Worm (Caenorhabditis elegans) whole organism, L1 larva: ENCODE data around the gene C30G7.4.

Experiments
- C04F5.9 ChIP-seq: sonication (generic microtip); optimal IDR thresholded peaks from 2 replicates; lab custom pipeline; 2016; ENCODE audit warnings: missing genetic modification characterization, missing compliant biosample characterization
- F16B12.6 ChIP-seq: fragments of 150-350 bp; optimal IDR thresholded peaks from 2 replicates; lab custom pipeline; 2014; ENCODE audit warnings: missing biosample characterization, missing genetic modification characterization
- Y116A8C.19 ChIP-seq: sonication (generic microtip); optimal IDR thresholded peaks from 2 replicates; lab custom pipeline; 2016; ENCODE audit warnings: missing compliant biosample characterization, missing genetic modification characterization, borderline replicate concordance
- alr-1 ChIP-seq: fragments of 200-800 bp; sonication (Bioruptor generic); optimal IDR thresholded peaks from 2 replicates; lab custom pipeline; 2018; ENCODE audit warnings: borderline replicate concordance, mild to moderate bottlenecking, missing genetic modification characterization, missing compliant biosample characterization
- ceh-63 ChIP-seq: fragments of 200-800 bp; sonication (Bioruptor generic); optimal IDR thresholded peaks from 2 replicates; lab custom pipeline; 2018; ENCODE audit warnings: mild to moderate bottlenecking, missing genetic modification characterization, missing compliant biosample characterization
- ceh-82 ChIP-seq, 3 experiments: fragments of 150-350 bp in 1 of 3; sonication (generic microtip) in 2 of 3; optimal IDR thresholded peaks; 2 replicates each; lab custom pipeline; 2014 to 2017; ENCODE audit warnings: missing biosample characterization in 3 of 3, missing genetic modification characterization in 3 of 3
- ces-1 ChIP-seq: fragments of 150-350 bp; optimal IDR thresholded peaks from 2 replicates; lab custom pipeline; 2014; ENCODE audit warnings: missing biosample characterization, missing genetic modification reagents, missing genetic modification characterization
- dpl-1 ChIP-seq, 3 experiments: fragments of 150-350 bp in 2 of 3; sonication (generic microtip) in 1 of 3; optimal IDR thresholded peaks; 2 replicates each; lab custom pipeline; 2014 to 2017; ENCODE audit warnings: missing biosample characterization in 3 of 3, missing genetic modification characterization in 3 of 3, missing genetic modification reagents in 3 of 3
- dsc-1 ChIP-seq: sonication (generic microtip); optimal IDR thresholded peaks from 2 replicates; lab custom pipeline; 2016; ENCODE audit warnings: mild to moderate bottlenecking, missing genetic modification characterization, missing compliant biosample characterization
- efl-1 ChIP-seq, 4 experiments: fragments of 150-350 bp; optimal IDR thresholded peaks in 3 of 4; peaks in 1 of 4; 1 replicate in 1 of 4; 2 replicates in 3 of 4; lab custom pipeline; 2014; ENCODE audit warnings: missing biosample characterization in 2 of 4, missing genetic modification characterization in 2 of 4, missing genetic modification reagents in 2 of 4
- elt-3 ChIP-seq, 6 experiments: fragments of 150-350 bp in 1 of 6; sonication (generic microtip); optimal IDR thresholded peaks; 2 replicates each; lab custom pipeline; 2017 to 2018; ENCODE audit warnings: missing biosample characterization in 6 of 6, missing genetic modification characterization in 6 of 6, inconsistent platforms in 1 of 6
- fkh-10 ChIP-seq: sonication (generic microtip); optimal IDR thresholded peaks from 2 replicates; lab custom pipeline; 2017; ENCODE audit warnings: missing biosample characterization, missing genetic modification reagents, missing genetic modification characterization
- fkh-4 ChIP-seq: sonication (generic microtip); optimal IDR thresholded peaks from 2 replicates; lab custom pipeline; 2016; ENCODE audit warnings: missing compliant biosample characterization, missing genetic modification characterization, borderline replicate concordance
- fos-1 ChIP-seq: fragments of 150-350 bp; optimal IDR thresholded peaks from 2 replicates; lab custom pipeline; 2014; ENCODE audit warnings: missing biosample characterization, missing genetic modification characterization
- grh-1 ChIP-seq: fragments of 200-800 bp; sonication (Bioruptor generic); IDR thresholded peaks from 2 replicates; pipeline ENCODE4 v1.3.6; 2022; ENCODE audit warnings: missing genetic modification reagents, missing genetic modification characterization, missing compliant biosample characterization
- isw-1 ChIP-seq: fragments of 200-800 bp; sonication (Bioruptor generic); IDR thresholded peaks from 2 replicates; pipeline ENCODE4 v1.3.6; 2022; ENCODE audit warnings: missing genetic modification characterization, missing compliant biosample characterization
- jun-1 ChIP-seq: fragments of 150-350 bp; optimal IDR thresholded peaks from 2 replicates; lab custom pipeline; 2014; ENCODE audit warnings: missing biosample characterization, missing genetic modification reagents, missing genetic modification characterization
- lin-14 ChIP-seq: fragments of 200-800 bp; sonication (Bioruptor generic); optimal IDR thresholded peaks from 2 replicates; lab custom pipeline; 2018; ENCODE audit warnings: mild to moderate bottlenecking, missing genetic modification characterization, moderate library complexity, missing compliant biosample characterization
- lin-35 ChIP-seq, 2 experiments: fragments of 150-350 bp; optimal IDR thresholded peaks; 2 replicates each; lab custom pipeline; 2014; ENCODE audit warnings: missing biosample characterization in 2 of 2, missing genetic modification characterization in 2 of 2, missing genetic modification reagents in 2 of 2
- lin-39 ChIP-seq: fragments of 150-350 bp; optimal IDR thresholded peaks from 2 replicates; lab custom pipeline; 2014; ENCODE audit warnings: missing biosample characterization, missing genetic modification reagents, missing genetic modification characterization
- lsy-2 ChIP-seq, 2 experiments: fragments of 150-350 bp; optimal IDR thresholded peaks; 2 replicates each; lab custom pipeline; 2014; ENCODE audit warnings: missing biosample characterization in 2 of 2, missing genetic modification characterization in 2 of 2
- mef-2 ChIP-seq: fragments of 150-350 bp; optimal IDR thresholded peaks from 2 replicates; lab custom pipeline; 2014; ENCODE audit warnings: missing biosample characterization, missing genetic modification characterization
- mep-1 ChIP-seq: fragments of 150-350 bp; optimal IDR thresholded peaks from 2 replicates; lab custom pipeline; 2014; ENCODE audit warnings: missing biosample characterization, missing genetic modification characterization
- nhr-237 ChIP-seq: fragments of 150-350 bp; optimal IDR thresholded peaks from 2 replicates; lab custom pipeline; 2014; ENCODE audit warnings: missing biosample characterization, missing genetic modification characterization
- nhr-47 ChIP-seq: sonication (generic microtip); optimal IDR thresholded peaks from 2 replicates; lab custom pipeline; 2016; ENCODE audit warnings: mild to moderate bottlenecking, missing genetic modification characterization, moderate library complexity, missing compliant biosample characterization
- nhr-84 ChIP-seq: sonication (generic microtip); optimal IDR thresholded peaks from 2 replicates; lab custom pipeline; 2017; ENCODE audit warnings: missing biosample characterization, missing genetic modification characterization
- nhr-90 ChIP-seq: sonication (generic microtip); optimal IDR thresholded peaks from 2 replicates; lab custom pipeline; 2016; ENCODE audit warnings: mild to moderate bottlenecking, missing genetic modification characterization, missing compliant biosample characterization; ENCODE audit not compliant: poor library complexity
- pag-3 ChIP-seq: sonication (generic microtip); optimal IDR thresholded peaks from 2 replicates; lab custom pipeline; 2017; ENCODE audit warnings: missing genetic modification characterization, mild to moderate bottlenecking, missing compliant biosample characterization, antibody characterized with exemption, borderline replicate concordance; ENCODE audit not compliant: insufficient read depth
- pax-3 ChIP-seq: fragments of 200-800 bp; sonication (Bioruptor generic); optimal IDR thresholded peaks from 2 replicates; lab custom pipeline; 2018; ENCODE audit warnings: mild to moderate bottlenecking, missing genetic modification characterization, moderate library complexity, missing compliant biosample characterization
- pqm-1 ChIP-seq: sonication (generic microtip); optimal IDR thresholded peaks from 3 replicates; lab custom pipeline; 2017; ENCODE audit warnings: missing biosample characterization, missing genetic modification characterization
- tbx-2 ChIP-seq: sonication (generic microtip); optimal IDR thresholded peaks from 2 replicates; lab custom pipeline; 2016; ENCODE audit warnings: missing genetic modification characterization, missing compliant biosample characterization
- xbp-1 ChIP-seq: sonication (generic microtip); optimal IDR thresholded peaks from 2 replicates; lab custom pipeline; 2016; ENCODE audit warnings: missing genetic modification characterization, missing compliant biosample characterization
- zag-1 ChIP-seq: fragments of 150-350 bp; optimal IDR thresholded peaks from 2 replicates; lab custom pipeline; 2014; ENCODE audit warnings: missing biosample characterization, missing genetic modification characterization
- zip-4 ChIP-seq: fragments of 200-800 bp; sonication (Bioruptor generic); optimal IDR thresholded peaks from 2 replicates; lab custom pipeline; 2018; ENCODE audit warnings: mild to moderate bottlenecking, missing genetic modification characterization, moderate library complexity, missing compliant biosample characterization
- ztf-4 ChIP-seq: fragments of 150-350 bp; optimal IDR thresholded peaks from 2 replicates; lab custom pipeline; 2014; ENCODE audit warnings: missing biosample characterization, missing genetic modification characterization

The C30G7.4 gene

ce11 chrV:14933450-14934218, 13.3 kb downstream of the C30G7.4 start:
- TF ChIP-seq pax-3 (tag; lab: Kevin White, UChicago) (peak; percentile 6), lin-14 (GFP tag; lab: Kevin White, UChicago) (peak; percentile 24), dsc-1 (peak; percentile 10), zip-4 (GFP tag; lab: Kevin White, UChicago) (no peak)

ce11 chrV:14930168-14930567, 16.8 kb downstream of the C30G7.4 start:
- TF ChIP-seq elt-3 (tag; optimal IDR thresholded peaks at IDR 0.05; lab: Kevin White, UChicago) = no peak
- peak; percentile 8 for TF ChIP-seq dsc-1
- peak in 1 of 2 experiments; percentile 49 for TF ChIP-seq lsy-2 (tag; optimal IDR thresholded peaks at IDR 0.05; lab: Kevin White, UChicago)
- TF ChIP-seq mef-2 (tag; lab: Kevin White, UChicago) = no peak
- TF ChIP-seq fkh-4 = no peak
- no peak for TF ChIP-seq ceh-63 (GFP tag; lab: Kevin White, UChicago)
- TF ChIP-seq mep-1 (tag; lab: Kevin White, UChicago) = peak; percentile 41
- TF ChIP-seq fkh-10 (GFP tag; lab: Kevin White, UChicago) = peak; percentile 50
- peak in 1 of 3 experiments; percentile 7 for TF ChIP-seq dpl-1 (GFP tag; optimal IDR thresholded peaks at IDR 0.05; lab: Kevin White, UChicago)
- peak in 1 of 3 experiments; percentile 23 for TF ChIP-seq ceh-82 (tag; optimal IDR thresholded peaks at IDR 0.05; lab: Kevin White, UChicago)
- TF ChIP-seq pag-3 (tag; lab: Kevin White, UChicago) = no peak
- peak; percentile 86 for TF ChIP-seq lin-14 (GFP tag; lab: Kevin White, UChicago)
- peak in 1 of 2 experiments; percentile 15 for TF ChIP-seq efl-1 (optimal IDR thresholded peaks at IDR 0.05; lab: Kevin White, UChicago)
- peak; percentile 1 to 60 for TF ChIP-seq efl-1 (GFP tag; optimal IDR thresholded peaks at IDR 0.05 in 1 of 2; lab: Kevin White, UChicago)

- no peak for TF ChIP-seq tbx-2
- TF ChIP-seq zip-4 (GFP tag; lab: Kevin White, UChicago) = no peak
- TF ChIP-seq nhr-84 (tag; lab: Kevin White, UChicago) = no peak
- TF ChIP-seq F16B12.6 (tag; lab: Kevin White, UChicago) = no peak
- no peak for TF ChIP-seq fos-1 (tag; lab: Kevin White, UChicago)
- TF ChIP-seq mep-1 (tag; lab: Kevin White, UChicago) = no peak
- TF ChIP-seq lsy-2 (tag; optimal IDR thresholded peaks at IDR 0.05; lab: Kevin White, UChicago) = no peak
- no peak for TF ChIP-seq zag-1 (tag; lab: Kevin White, UChicago)
These were observed 18.7 kb downstream of the C30G7.4 start, which contains the start of gene srg-55 for ce11 chrV:14928248-14928647. srg-55 (minus strand) TSS chrV:14928348.

- TF ChIP-seq dpl-1 (GFP tag; optimal IDR thresholded peaks at IDR 0.05; lab: Kevin White, UChicago) (no peak), ceh-63 (GFP tag; lab: Kevin White, UChicago) (no peak), nhr-47 (no peak), mep-1 (tag; lab: Kevin White, UChicago) (no peak), lsy-2 (tag; optimal IDR thresholded peaks at IDR 0.05; lab: Kevin White, UChicago) (no peak), alr-1 (tag; lab: Kevin White, UChicago) (no peak), grh-1 (GFP tag; lab: Robert Waterston, UW) (no peak), xbp-1 (tag; lab: Kevin White, UChicago) (no peak), fkh-10 (GFP tag; lab: Kevin White, UChicago) (no peak), jun-1 (tag; lab: Kevin White, UChicago) (no peak), nhr-90 (no peak), lin-35 (GFP tag; optimal IDR thresholded peaks at IDR 0.05; lab: Kevin White, UChicago) (no peak), lin-39 (tag; lab: Kevin White, UChicago) (no peak), pqm-1 (no peak), Y116A8C.19 (no peak), ces-1 (GFP tag; lab: Kevin White, UChicago) (no peak), ztf-4 (no peak), isw-1 (no peak), nhr-237 (tag; lab: Kevin White, UChicago) (no peak), C04F5.9 (tag; lab: Kevin White, UChicago) (no peak)
These were observed 22.8 kb downstream of the C30G7.4 start, which contains the start of gene srg-54 for ce11 chrV:14924104-14924503. srg-54 (minus strand) TSS chrV:14924204.
